Fruit fly (Drosophila melanogaster): ENCODE measurements around the gene CG12607.

The CG12607 gene

dm6 chr3L:4446273-4446672 lies at the start of gene CG12607:
Gene CG12607, plus strand, starts transcription at chr3L:4446573.
- no peak for TF ChIP-seq CG8478 (optimal IDR thresholded peaks at IDR 0.05)
- TF ChIP-seq CTCF (optimal IDR thresholded peaks at IDR 0.05), result no peak

- no peak for TF ChIP-seq CG8478 (optimal IDR thresholded peaks at IDR 0.05)
- no peak for TF ChIP-seq CTCF (optimal IDR thresholded peaks at IDR 0.05)
Observed at dm6 chr3L:4397137-4397536, 49.2 kb upstream of the CG12607 start.

dm6 chr3L:4397874-4398273 lies 48.5 kb upstream of the CG12607 start:
- TF ChIP-seq CG8478 (optimal IDR thresholded peaks at IDR 0.05), result no peak

dm6 chr3L:4399905-4400304 lies 46.5 kb upstream of the CG12607 start:
- TF ChIP-seq CG8478 (optimal IDR thresholded peaks at IDR 0.05), result no peak
- no peak for TF ChIP-seq CTCF (optimal IDR thresholded peaks at IDR 0.05)

- TF ChIP-seq CG8478 (optimal IDR thresholded peaks at IDR 0.05), result no peak
- no peak for TF ChIP-seq CTCF (optimal IDR thresholded peaks at IDR 0.05)
Observed at dm6 chr3L:4401241-4401640, 45.1 kb upstream of the CG12607 start.

dm6 chr3L:4403180-4403769 lies 43.1 kb upstream of the CG12607 start, which contains the start of gene Syx17:
Gene Syx17, plus strand, starts transcription at chr3L:4403487.
- no peak for TF ChIP-seq CG8478 (optimal IDR thresholded peaks at IDR 0.05)
- TF ChIP-seq CTCF (optimal IDR thresholded peaks at IDR 0.05), result no peak

dm6 chr3L:4405922-4406321 lies 40.5 kb upstream of the CG12607 start, which contains the start of gene CG15019:
Gene CG15019, minus strand, starts transcription at chr3L:4406059.
- TF ChIP-seq CG8478 (optimal IDR thresholded peaks at IDR 0.05) (no peak), CTCF (optimal IDR thresholded peaks at IDR 0.05) (no peak)

dm6 chr3L:4406653-4407257 lies 39.6 kb upstream of the CG12607 start, which contains the start of gene TP53INP:
Gene TP53INP, plus strand, starts transcription at chr3L:4406943.
- no peak for TF ChIP-seq CG8478 (optimal IDR thresholded peaks at IDR 0.05)
- TF ChIP-seq CTCF (optimal IDR thresholded peaks at IDR 0.05), result no peak

dm6 chr3L:4407743-4408142 lies 38.6 kb upstream of the CG12607 start:
- TF ChIP-seq CG8478 (optimal IDR thresholded peaks at IDR 0.05), result no peak
- no peak for TF ChIP-seq CTCF (optimal IDR thresholded peaks at IDR 0.05)

- no peak for TF ChIP-seq CG8478 (optimal IDR thresholded peaks at IDR 0.05)
Observed at dm6 chr3L:4408313-4409133, 37.9 kb upstream of the CG12607 start.

dm6 chr3L:4409134-4409897 lies 37.1 kb upstream of the CG12607 start:
- TF ChIP-seq CTCF (optimal IDR thresholded peaks at IDR 0.05), result no peak
- no peak for TF ChIP-seq CG8478 (optimal IDR thresholded peaks at IDR 0.05)

dm6 chr3L:4409898-4410629 lies 36.3 kb upstream of the CG12607 start:
- TF ChIP-seq CTCF (optimal IDR thresholded peaks at IDR 0.05) (no peak), CG8478 (optimal IDR thresholded peaks at IDR 0.05) (no peak)

- TF ChIP-seq CG8478 (optimal IDR thresholded peaks at IDR 0.05) (no peak), CTCF (optimal IDR thresholded peaks at IDR 0.05) (no peak)
Observed at dm6 chr3L:4411025-4411873, 35.1 kb upstream of the CG12607 start.

dm6 chr3L:4411951-4412350 lies 34.4 kb upstream of the CG12607 start:
- TF ChIP-seq CTCF (optimal IDR thresholded peaks at IDR 0.05) (no peak), CG8478 (optimal IDR thresholded peaks at IDR 0.05) (no peak)

All from S2 (cell line).